Worm (Caenorhabditis elegans) whole organism, L1 larva: ENCODE measurements around the gene ttr-40.

ENCODE experiments used
- F16B12.6 ChIP-seq: fragments of 150-350 bp; optimal IDR thresholded peaks from 2 replicates; lab custom pipeline; 2014; ENCODE audit warnings: missing biosample characterization, missing genetic modification characterization
- ama-1 ChIP-seq: fragments of 150-350 bp; optimal IDR thresholded peaks from 2 replicates; lab custom pipeline; 2014
- blmp-1 ChIP-seq: fragments of 150-350 bp; optimal IDR thresholded peaks from 2 replicates; lab custom pipeline; 2014; ENCODE audit warnings: missing biosample characterization, missing genetic modification characterization
- ceh-63 ChIP-seq: fragments of 200-800 bp; sonication (Bioruptor generic); optimal IDR thresholded peaks from 2 replicates; lab custom pipeline; 2018; ENCODE audit warnings: mild to moderate bottlenecking, missing genetic modification characterization, missing compliant biosample characterization
- efl-1 ChIP-seq, 4 experiments: fragments of 150-350 bp; optimal IDR thresholded peaks in 3 of 4; peaks in 1 of 4; 1 replicate in 1 of 4; 2 replicates in 3 of 4; lab custom pipeline; 2014; ENCODE audit warnings: missing biosample characterization in 2 of 4, missing genetic modification characterization in 2 of 4, missing genetic modification reagents in 2 of 4
- egl-13 ChIP-seq: sonication (generic microtip); optimal IDR thresholded peaks from 2 replicates; lab custom pipeline; 2016; ENCODE audit warnings: missing genotype, missing genetic modification reagents, missing genetic modification characterization, missing compliant biosample characterization
- elt-3 ChIP-seq, 6 experiments: fragments of 150-350 bp in 1 of 6; sonication (generic microtip); optimal IDR thresholded peaks; 2 replicates each; lab custom pipeline; 2017 to 2018; ENCODE audit warnings: missing biosample characterization in 6 of 6, missing genetic modification characterization in 6 of 6, inconsistent platforms in 1 of 6
- fkh-10 ChIP-seq: sonication (generic microtip); optimal IDR thresholded peaks from 2 replicates; lab custom pipeline; 2017; ENCODE audit warnings: missing biosample characterization, missing genetic modification reagents, missing genetic modification characterization
- fos-1 ChIP-seq: fragments of 150-350 bp; optimal IDR thresholded peaks from 2 replicates; lab custom pipeline; 2014; ENCODE audit warnings: missing biosample characterization, missing genetic modification characterization
- grh-1 ChIP-seq: fragments of 200-800 bp; sonication (Bioruptor generic); IDR thresholded peaks from 2 replicates; pipeline ENCODE4 v1.3.6; 2022; ENCODE audit warnings: missing genetic modification reagents, missing genetic modification characterization, missing compliant biosample characterization
- hlh-17 ChIP-seq: fragments of 200-800 bp; sonication (Bioruptor generic); optimal IDR thresholded peaks from 2 replicates; lab custom pipeline; 2018; ENCODE audit warnings: missing genetic modification characterization, mild to moderate bottlenecking, missing compliant biosample characterization, moderate library complexity, borderline replicate concordance
- isw-1 ChIP-seq: fragments of 200-800 bp; sonication (Bioruptor generic); IDR thresholded peaks from 2 replicates; pipeline ENCODE4 v1.3.6; 2022; ENCODE audit warnings: missing genetic modification characterization, missing compliant biosample characterization
- lin-14 ChIP-seq: fragments of 200-800 bp; sonication (Bioruptor generic); optimal IDR thresholded peaks from 2 replicates; lab custom pipeline; 2018; ENCODE audit warnings: mild to moderate bottlenecking, missing genetic modification characterization, moderate library complexity, missing compliant biosample characterization
- lin-35 ChIP-seq, 2 experiments: fragments of 150-350 bp; optimal IDR thresholded peaks; 2 replicates each; lab custom pipeline; 2014; ENCODE audit warnings: missing biosample characterization in 2 of 2, missing genetic modification characterization in 2 of 2, missing genetic modification reagents in 2 of 2
- lsy-2 ChIP-seq, 2 experiments: fragments of 150-350 bp; optimal IDR thresholded peaks; 2 replicates each; lab custom pipeline; 2014; ENCODE audit warnings: missing biosample characterization in 2 of 2, missing genetic modification characterization in 2 of 2
- mdl-1 ChIP-seq, 2 experiments: fragments of 150-350 bp; optimal IDR thresholded peaks; 2 replicates each; lab custom pipeline; 2014 to 2017; ENCODE audit warnings: missing biosample characterization in 2 of 2, missing genetic modification characterization in 2 of 2, inconsistent platforms in 1 of 2
- mep-1 ChIP-seq: fragments of 150-350 bp; optimal IDR thresholded peaks from 2 replicates; lab custom pipeline; 2014; ENCODE audit warnings: missing biosample characterization, missing genetic modification characterization
- nhr-12 ChIP-seq: sonication (generic microtip); optimal IDR thresholded peaks from 2 replicates; lab custom pipeline; 2017; ENCODE audit warnings: missing biosample characterization, missing genetic modification characterization
- nhr-19 ChIP-seq: fragments of 200-800 bp; sonication (Bioruptor generic); conservative IDR thresholded peaks from 2 replicates; pipeline ENCODE4 v1.3.6; 2022; ENCODE audit warnings: missing genetic modification characterization, missing compliant biosample characterization
- nhr-237 ChIP-seq: fragments of 150-350 bp; optimal IDR thresholded peaks from 2 replicates; lab custom pipeline; 2014; ENCODE audit warnings: missing biosample characterization, missing genetic modification characterization
- nhr-77 ChIP-seq: fragments of 150-350 bp; optimal IDR thresholded peaks from 2 replicates; lab custom pipeline; 2014; ENCODE audit warnings: missing biosample characterization, missing genetic modification characterization
- nhr-84 ChIP-seq: sonication (generic microtip); optimal IDR thresholded peaks from 2 replicates; lab custom pipeline; 2017; ENCODE audit warnings: missing biosample characterization, missing genetic modification characterization
- nhr-90 ChIP-seq: sonication (generic microtip); optimal IDR thresholded peaks from 2 replicates; lab custom pipeline; 2016; ENCODE audit warnings: mild to moderate bottlenecking, missing genetic modification characterization, missing compliant biosample characterization; ENCODE audit not compliant: poor library complexity
- pax-3 ChIP-seq: fragments of 200-800 bp; sonication (Bioruptor generic); optimal IDR thresholded peaks from 2 replicates; lab custom pipeline; 2018; ENCODE audit warnings: mild to moderate bottlenecking, missing genetic modification characterization, moderate library complexity, missing compliant biosample characterization
- skn-1 ChIP-seq: fragments of 150-350 bp; optimal IDR thresholded peaks from 2 replicates; lab custom pipeline; 2014; ENCODE audit warnings: missing biosample characterization, missing genetic modification characterization
- snu-23 ChIP-seq: sonication (generic microtip); optimal IDR thresholded peaks from 2 replicates; lab custom pipeline; 2016; ENCODE audit warnings: missing genetic modification characterization, missing compliant biosample characterization
- sptf-1 ChIP-seq: fragments of 150-350 bp; optimal IDR thresholded peaks from 2 replicates; lab custom pipeline; 2014; ENCODE audit warnings: missing biosample characterization, missing genetic modification characterization
- sup-37 ChIP-seq: fragments of 200-800 bp; sonication (Bioruptor generic); optimal IDR thresholded peaks from 2 replicates; lab custom pipeline; 2018; ENCODE audit warnings: mild to moderate bottlenecking, missing genetic modification characterization, missing compliant biosample characterization
- tlp-1 ChIP-seq: fragments of 150-350 bp; optimal IDR thresholded peaks from 2 replicates; lab custom pipeline; 2014; ENCODE audit warnings: missing biosample characterization, missing genetic modification characterization
- unc-30 ChIP-seq: sonication (generic microtip); optimal IDR thresholded peaks from 2 replicates; lab custom pipeline; 2017; ENCODE audit warnings: missing biosample characterization, missing genetic modification characterization
- vab-15 ChIP-seq: sonication (generic microtip); optimal IDR thresholded peaks from 2 replicates; lab custom pipeline; 2017; ENCODE audit warnings: missing genotype, mild to moderate bottlenecking, missing genetic modification characterization, missing compliant biosample characterization
- zip-4 ChIP-seq: fragments of 200-800 bp; sonication (Bioruptor generic); optimal IDR thresholded peaks from 2 replicates; lab custom pipeline; 2018; ENCODE audit warnings: mild to moderate bottlenecking, missing genetic modification characterization, moderate library complexity, missing compliant biosample characterization
- ztf-11 ChIP-seq, 2 experiments: sonication (generic microtip); optimal IDR thresholded peaks; 2 replicates each; lab custom pipeline; 2016 to 2017; ENCODE audit warnings: missing genetic modification characterization in 2 of 2, missing biosample characterization in 1 of 2, missing compliant biosample characterization in 1 of 2

The ttr-40 gene

DNA sequence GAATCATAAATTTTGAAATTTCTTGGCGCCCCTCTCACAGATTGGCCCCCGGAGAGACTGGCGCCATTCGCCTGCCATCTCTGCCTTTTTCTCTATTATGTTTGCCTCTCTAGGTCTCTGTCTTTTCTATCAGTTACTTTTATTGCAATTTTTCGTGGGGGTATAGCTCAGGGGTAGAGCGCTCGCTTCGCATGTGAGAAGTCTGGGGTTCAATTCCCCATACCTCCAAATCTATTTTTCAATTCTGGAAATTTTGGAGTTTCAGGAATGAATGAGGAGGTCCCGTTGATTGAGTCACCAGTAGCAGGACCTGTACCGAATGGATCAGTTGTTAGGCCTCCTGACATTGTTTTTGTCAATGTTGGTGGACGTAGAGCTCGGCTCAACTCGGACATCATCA is 37.2 kb downstream of the ttr-40 start, which contains the start of gene kvs-3 (continued):
- TF ChIP-seq lin-35 (GFP tag; optimal IDR thresholded peaks at IDR 0.05; lab: Kevin White, UChicago) (peak in 1 of 2 experiments; percentile 63), tlp-1 (tag; lab: Kevin White, UChicago) (no peak), nhr-237 (tag; lab: Kevin White, UChicago) (no peak), egl-13 (tag; lab: Kevin White, UChicago) (no peak), hlh-17 (GFP tag; lab: Kevin White, UChicago) (no peak), nhr-84 (tag; lab: Kevin White, UChicago) (no peak), sptf-1 (tag; lab: Kevin White, UChicago) (no peak), ztf-11 (tag; optimal IDR thresholded peaks at IDR 0.05; lab: Kevin White, UChicago) (peak in 1 of 2 experiments; percentile 29), elt-3 (tag; optimal IDR thresholded peaks at IDR 0.05; lab: Kevin White, UChicago) (no peak), mep-1 (tag; lab: Kevin White, UChicago) (peak; percentile 57), unc-30 (tag; lab: Kevin White, UChicago) (no peak), F16B12.6 (tag; lab: Kevin White, UChicago) (no peak)

DNA sequence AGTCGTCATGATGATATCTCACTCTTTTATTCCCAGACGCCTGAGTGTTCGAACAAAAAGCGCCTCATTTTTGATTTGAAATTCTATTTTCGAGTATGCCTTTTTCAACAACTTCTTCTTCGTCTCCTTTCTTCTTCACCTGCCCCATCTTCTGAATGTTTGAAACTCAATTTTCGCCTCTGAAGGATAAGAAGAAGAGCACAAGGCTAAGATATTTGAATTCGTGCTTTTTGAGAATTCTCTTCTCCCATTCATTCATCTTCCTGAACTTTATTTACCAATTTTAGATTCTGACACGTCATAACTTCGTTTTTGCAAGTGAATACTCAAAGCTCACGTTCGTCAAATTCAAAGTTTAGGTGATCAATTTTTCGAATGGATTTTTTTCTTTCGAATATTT is 38.3 kb downstream of the ttr-40 start:
- TF ChIP-seq vab-15 (tag; lab: Kevin White, UChicago): no peak
- TF ChIP-seq sup-37 (GFP tag; lab: Kevin White, UChicago): no peak
- no peak for TF ChIP-seq ama-1 (lab: Kevin White, UChicago)
- TF ChIP-seq fos-1: no peak
- TF ChIP-seq snu-23 (GFP tag; lab: Kevin White, UChicago): no peak
- TF ChIP-seq lsy-2 (tag; optimal IDR thresholded peaks at IDR 0.05; lab: Kevin White, UChicago): no peak
- TF ChIP-seq fkh-10 (GFP tag; lab: Kevin White, UChicago): peak; percentile 80
- no peak for TF ChIP-seq isw-1 (GFP tag; lab: Robert Waterston, UW)
- TF ChIP-seq mdl-1 (tag; optimal IDR thresholded peaks at IDR 0.05; lab: Kevin White, UChicago): no peak
- TF ChIP-seq egl-13 (tag; lab: Kevin White, UChicago): no peak
- peak; percentile 29 for TF ChIP-seq lin-14 (GFP tag; lab: Kevin White, UChicago)
- TF ChIP-seq sptf-1 (tag; lab: Kevin White, UChicago): no peak

DNA sequence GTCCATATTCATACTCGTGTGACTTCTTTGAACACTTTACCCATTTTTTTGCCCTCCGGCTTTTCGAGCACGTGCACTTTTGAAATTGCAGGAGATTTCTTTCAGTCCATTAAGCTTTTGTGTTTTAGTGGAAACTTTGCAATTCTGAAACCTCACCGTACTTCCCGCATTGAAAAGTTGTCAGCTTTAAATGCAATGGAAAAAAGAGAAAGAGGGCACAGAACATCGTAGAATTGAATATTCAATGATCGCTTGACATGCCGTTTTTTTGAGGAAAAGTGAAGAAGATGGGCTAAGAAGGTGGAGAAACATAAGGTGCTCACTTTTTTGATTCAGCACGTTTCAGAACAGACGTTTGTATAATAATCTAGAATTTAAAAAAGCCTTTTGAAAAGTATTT is 40.9 kb downstream of the ttr-40 start:
- TF ChIP-seq nhr-84 (tag; lab: Kevin White, UChicago): no peak
- no peak for TF ChIP-seq hlh-17 (GFP tag; lab: Kevin White, UChicago)
- TF ChIP-seq mep-1 (tag; lab: Kevin White, UChicago): no peak
- TF ChIP-seq ceh-63: no peak
- no peak for TF ChIP-seq nhr-12 (tag; lab: Kevin White, UChicago)
- TF ChIP-seq nhr-19 (GFP tag; lab: Robert Waterston, UW): no peak
- TF ChIP-seq fkh-10 (GFP tag; lab: Kevin White, UChicago): no peak

DNA sequence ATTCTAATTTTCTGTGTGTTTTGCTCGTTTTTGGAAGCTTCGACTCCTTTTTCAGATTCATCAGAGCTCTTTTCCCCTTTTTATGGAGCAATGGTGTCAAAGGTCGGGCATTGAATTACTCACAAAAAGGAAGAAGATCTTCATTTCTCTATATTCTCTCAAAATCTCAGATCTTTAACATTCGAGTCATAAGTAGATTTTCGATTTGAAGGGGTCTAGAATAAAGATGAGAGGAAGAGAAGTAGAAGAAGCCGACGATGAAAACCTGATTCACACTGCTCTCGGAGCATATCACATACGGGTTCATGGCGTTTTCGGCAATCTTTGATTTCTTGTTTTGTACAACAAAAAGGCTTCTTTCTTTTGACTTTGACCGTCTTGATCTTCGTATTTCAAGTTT is 42.9 kb downstream of the ttr-40 start:
- TF ChIP-seq nhr-77 (tag; lab: Kevin White, UChicago) (no peak), zip-4 (GFP tag; lab: Kevin White, UChicago) (no peak), pax-3 (tag; lab: Kevin White, UChicago) (no peak), grh-1 (GFP tag; lab: Robert Waterston, UW) (no peak), efl-1 (optimal IDR thresholded peaks at IDR 0.05; lab: Kevin White, UChicago) (no peak), efl-1 (GFP tag; optimal IDR thresholded peaks at IDR 0.05 in 1 of 2; lab: Kevin White, UChicago) (peak in 1 of 2 experiments; percentile 59), nhr-237 (tag; lab: Kevin White, UChicago) (no peak), lin-14 (GFP tag; lab: Kevin White, UChicago) (peak; percentile 24), ztf-11 (tag; optimal IDR thresholded peaks at IDR 0.05; lab: Kevin White, UChicago) (no peak), nhr-90 (no peak), fkh-10 (GFP tag; lab: Kevin White, UChicago) (peak; percentile 85), egl-13 (tag; lab: Kevin White, UChicago) (no peak), blmp-1 (no peak), skn-1 (tag; lab: Kevin White, UChicago) (no peak)
